Worm (Caenorhabditis elegans) whole organism, L2 larva: Measurements from ENCODE around the gene gfi-3.

Experiments used
- C34F6.9 ChIP-seq: fragments of 150-350 bp; optimal IDR thresholded peaks from 2 replicates; lab custom pipeline; 2014; ENCODE audit warnings: missing biosample characterization, missing genetic modification characterization
- F13H6.1 ChIP-seq: sonication (generic microtip); optimal IDR thresholded peaks from 2 replicates; lab custom pipeline; 2016; ENCODE audit warnings: missing genetic modification characterization, missing compliant biosample characterization
- R02D3.7 ChIP-seq: fragments of 150-350 bp; optimal IDR thresholded peaks from 2 replicates; lab custom pipeline; 2014; ENCODE audit warnings: missing biosample characterization, missing genetic modification characterization
- Y55F3AM.14 ChIP-seq: fragments of 200-800 bp; sonication (Bioruptor generic); optimal IDR thresholded peaks from 2 replicates; lab custom pipeline; 2018; ENCODE audit warnings: mild to moderate bottlenecking, missing genetic modification characterization, missing compliant biosample characterization
- ZK546.5 ChIP-seq: sonication (generic microtip); optimal IDR thresholded peaks from 2 replicates; lab custom pipeline; 2017; ENCODE audit warnings: missing biosample characterization, missing genetic modification characterization
- alr-1 ChIP-seq: fragments of 150-350 bp; optimal IDR thresholded peaks from 2 replicates; lab custom pipeline; 2014; ENCODE audit warnings: missing biosample characterization, missing genetic modification characterization
- aly-2 ChIP-seq: fragments of 150-350 bp; optimal IDR thresholded peaks from 2 replicates; lab custom pipeline; 2014; ENCODE audit warnings: missing biosample characterization, missing genetic modification characterization
- ama-1 ChIP-seq: fragments of 150-350 bp; optimal IDR thresholded peaks from 2 replicates; lab custom pipeline; 2018; ENCODE audit warnings: inconsistent platforms
- blmp-1 ChIP-seq: sonication (generic microtip); optimal IDR thresholded peaks from 2 replicates; lab custom pipeline; 2017; ENCODE audit warnings: missing genetic modification characterization, mild to moderate bottlenecking, missing compliant biosample characterization, antibody characterized with exemption, moderate library complexity; ENCODE audit not compliant: insufficient read depth
- ceh-16 ChIP-seq: fragments of 150-350 bp; optimal IDR thresholded peaks from 2 replicates; lab custom pipeline; 2014; ENCODE audit warnings: missing biosample characterization, missing genetic modification characterization
- ceh-82 ChIP-seq: fragments of 150-350 bp; optimal IDR thresholded peaks from 2 replicates; lab custom pipeline; 2014; ENCODE audit warnings: missing biosample characterization, missing genetic modification characterization
- crh-2 ChIP-seq: sonication (generic microtip); optimal IDR thresholded peaks from 2 replicates; lab custom pipeline; 2017; ENCODE audit warnings: missing biosample characterization, missing genetic modification characterization
- dmd-4 ChIP-seq: sonication (generic microtip); optimal IDR thresholded peaks from 2 replicates; lab custom pipeline; 2017; ENCODE audit warnings: missing biosample characterization, missing genetic modification characterization
- egl-27 ChIP-seq: sonication (generic microtip); optimal IDR thresholded peaks from 3 replicates; lab custom pipeline; 2017; ENCODE audit warnings: missing biosample characterization, missing genetic modification reagents, missing genetic modification characterization
- elt-1 ChIP-seq: fragments of 150-350 bp; optimal IDR thresholded peaks from 2 replicates; lab custom pipeline; 2014; ENCODE audit warnings: missing biosample characterization, missing genetic modification characterization
- elt-3 ChIP-seq: sonication (generic microtip); optimal IDR thresholded peaks from 2 replicates; lab custom pipeline; 2017; ENCODE audit warnings: missing biosample characterization, missing genetic modification characterization
- fos-1 ChIP-seq: fragments of 150-350 bp; optimal IDR thresholded peaks from 2 replicates; lab custom pipeline; 2014; ENCODE audit warnings: missing biosample characterization, missing genetic modification characterization
- gmeb-1 ChIP-seq: fragments of 150-350 bp; optimal IDR thresholded peaks from 2 replicates; lab custom pipeline; 2014; ENCODE audit warnings: missing biosample characterization, missing genetic modification characterization
- lin-11 ChIP-seq: fragments of 150-350 bp; sonication (generic microtip); optimal IDR thresholded peaks from 2 replicates; lab custom pipeline; 2014; ENCODE audit warnings: missing biosample characterization, missing genetic modification characterization, inconsistent platforms, mixed read lengths
- lin-13 ChIP-seq: fragments of 150-350 bp; optimal IDR thresholded peaks from 2 replicates; lab custom pipeline; 2014; ENCODE audit warnings: missing biosample characterization, missing genetic modification reagents, missing genetic modification characterization
- lin-39 ChIP-seq: fragments of 150-350 bp; optimal IDR thresholded peaks from 2 replicates; lab custom pipeline; 2014; ENCODE audit warnings: missing biosample characterization, missing genetic modification reagents, missing genetic modification characterization
- lsy-2 ChIP-seq, 2 experiments: fragments of 150-350 bp in 1 of 2; sonication (generic microtip) in 1 of 2; optimal IDR thresholded peaks; 2 replicates each; lab custom pipeline; 2014 to 2017; ENCODE audit warnings: missing biosample characterization in 2 of 2, missing genetic modification characterization in 2 of 2
- mab-5 ChIP-seq: fragments of 150-350 bp; optimal IDR thresholded peaks from 2 replicates; lab custom pipeline; 2014; ENCODE audit warnings: missing biosample characterization, missing genetic modification characterization
- mbf-1 ChIP-seq: sonication (generic microtip); optimal IDR thresholded peaks from 2 replicates; lab custom pipeline; 2017; ENCODE audit warnings: missing biosample characterization, missing genetic modification characterization
- mdl-1 ChIP-seq, 2 experiments: fragments of 150-350 bp in 1 of 2; sonication (generic microtip) in 1 of 2; optimal IDR thresholded peaks; 2 replicates each; lab custom pipeline; 2017; ENCODE audit warnings: missing biosample characterization in 2 of 2, missing genetic modification characterization in 2 of 2
- nhr-10 ChIP-seq: sonication (generic microtip); optimal IDR thresholded peaks from 2 replicates; lab custom pipeline; 2017; ENCODE audit warnings: missing biosample characterization, missing genetic modification characterization
- nhr-11 ChIP-seq: fragments of 150-350 bp; optimal IDR thresholded peaks from 2 replicates; lab custom pipeline; 2014; ENCODE audit warnings: missing biosample characterization, missing genetic modification characterization
- nhr-12 ChIP-seq: fragments of 150-350 bp; optimal IDR thresholded peaks from 2 replicates; lab custom pipeline; 2014; ENCODE audit warnings: missing biosample characterization, missing genetic modification characterization
- nhr-129 ChIP-seq: fragments of 150-350 bp; optimal IDR thresholded peaks from 2 replicates; lab custom pipeline; 2014; ENCODE audit warnings: missing biosample characterization, missing genetic modification characterization
- nhr-21 ChIP-seq: fragments of 150-350 bp; optimal IDR thresholded peaks from 2 replicates; lab custom pipeline; 2014; ENCODE audit warnings: missing biosample characterization, missing genetic modification characterization
- nhr-23 ChIP-seq: fragments of 150-350 bp; optimal IDR thresholded peaks from 2 replicates; lab custom pipeline; 2014; ENCODE audit warnings: missing biosample characterization, missing genetic modification reagents, missing genetic modification characterization
- nhr-237 ChIP-seq: fragments of 150-350 bp; optimal IDR thresholded peaks from 2 replicates; lab custom pipeline; 2014; ENCODE audit warnings: missing biosample characterization, missing genetic modification characterization
- nhr-25 ChIP-seq: fragments of 150-350 bp; sonication (generic microtip); optimal IDR thresholded peaks from 3 replicates; lab custom pipeline; 2014; ENCODE audit warnings: missing biosample characterization, missing genetic modification characterization
- nhr-6 ChIP-seq: fragments of 150-350 bp; optimal IDR thresholded peaks from 2 replicates; lab custom pipeline; 2014; ENCODE audit warnings: missing biosample characterization, missing genetic modification characterization
- nhr-77 ChIP-seq: fragments of 150-350 bp; optimal IDR thresholded peaks from 2 replicates; lab custom pipeline; 2014; ENCODE audit warnings: missing biosample characterization, missing genetic modification characterization
- peb-1 ChIP-seq: fragments of 150-350 bp; optimal IDR thresholded peaks from 2 replicates; lab custom pipeline; 2014; ENCODE audit warnings: missing biosample characterization, missing genetic modification characterization
- sem-4 ChIP-seq: fragments of 150-350 bp; optimal IDR thresholded peaks from 2 replicates; lab custom pipeline; 2014; ENCODE audit warnings: missing biosample characterization, missing genetic modification reagents, missing genetic modification characterization
- skn-1 ChIP-seq: sonication (generic microtip); optimal IDR thresholded peaks from 2 replicates; lab custom pipeline; 2017; ENCODE audit warnings: missing biosample characterization, missing genetic modification characterization
- sma-3 ChIP-seq: sonication (generic microtip); optimal IDR thresholded peaks from 2 replicates; lab custom pipeline; 2016; ENCODE audit warnings: missing genetic modification reagents, missing genetic modification characterization, missing compliant biosample characterization
- sma-9 ChIP-seq, 2 experiments: fragments of 150-350 bp in 1 of 2; sonication (generic microtip) in 1 of 2; optimal IDR thresholded peaks; 2 replicates each; lab custom pipeline; 2014 to 2016; ENCODE audit warnings: missing genetic modification characterization in 2 of 2, mild to moderate bottlenecking in 1 of 2, missing biosample characterization in 1 of 2, missing compliant biosample characterization in 1 of 2, missing genetic modification reagents in 1 of 2, moderate library complexity in 1 of 2
- snpc-4 ChIP-seq: fragments of 150-350 bp; optimal IDR thresholded peaks from 2 replicates; lab custom pipeline; 2014; ENCODE audit warnings: missing biosample characterization, missing genetic modification characterization
- unc-39 ChIP-seq: fragments of 150-350 bp; optimal IDR thresholded peaks from 2 replicates; lab custom pipeline; 2014; ENCODE audit warnings: missing biosample characterization, missing genetic modification characterization
- unc-55 ChIP-seq: fragments of 150-350 bp; sonication (generic microtip); optimal IDR thresholded peaks from 3 replicates; lab custom pipeline; 2014; ENCODE audit warnings: missing biosample characterization, missing genetic modification reagents, missing genetic modification characterization
- unc-62 ChIP-seq: fragments of 150-350 bp; optimal IDR thresholded peaks from 2 replicates; lab custom pipeline; 2014; ENCODE audit warnings: missing biosample characterization, missing genetic modification reagents, missing genetic modification characterization
- zag-1 ChIP-seq: fragments of 150-350 bp; optimal IDR thresholded peaks from 2 replicates; lab custom pipeline; 2014; ENCODE audit warnings: missing biosample characterization, missing genetic modification characterization
- ztf-1 ChIP-seq: fragments of 200-800 bp; sonication (Bioruptor generic); conservative IDR thresholded peaks from 2 replicates; pipeline ENCODE4 v1.3.6; 2022; ENCODE audit warnings: missing genetic modification characterization, missing compliant biosample characterization
- ztf-11 ChIP-seq: sonication (generic microtip); optimal IDR thresholded peaks from 2 replicates; lab custom pipeline; 2017; ENCODE audit warnings: missing biosample characterization, missing genetic modification characterization
- ztf-4 ChIP-seq: fragments of 150-350 bp; optimal IDR thresholded peaks from 2 replicates; lab custom pipeline; 2014; ENCODE audit warnings: missing biosample characterization, missing genetic modification characterization

gfi-3 gene

ce11 chrX:14503282-14503681 is 22.9 kb downstream of the gfi-3 start:
- TF ChIP-seq unc-39 (tag; lab: Kevin White, UChicago), result no peak
- no peak for TF ChIP-seq aly-2 (tag; lab: Kevin White, UChicago)
- TF ChIP-seq R02D3.7 (tag; lab: Kevin White, UChicago), result no peak
- no peak for TF ChIP-seq crh-2 (tag; lab: Kevin White, UChicago)
- no peak for TF ChIP-seq dmd-4 (tag; lab: Kevin White, UChicago)
- peak; percentile 20 for TF ChIP-seq fos-1 (tag; lab: Kevin White, UChicago)
- no peak for TF ChIP-seq elt-3 (tag; lab: Kevin White, UChicago)
- TF ChIP-seq lsy-2 (tag; optimal IDR thresholded peaks at IDR 0.05; lab: Kevin White, UChicago), result peak in 1 of 2 experiments; percentile 44
- no peak for TF ChIP-seq skn-1 (tag; lab: Kevin White, UChicago)
- peak; percentile 69 for TF ChIP-seq F13H6.1 (tag; lab: Kevin White, UChicago)
- TF ChIP-seq Y55F3AM.14 (GFP tag; lab: Kevin White, UChicago), result no peak
- TF ChIP-seq C34F6.9, result peak; percentile 10
- no peak for TF ChIP-seq ztf-11
- no peak for TF ChIP-seq unc-62 (GFP tag; lab: Kevin White, UChicago)
- TF ChIP-seq ZK546.5 (tag; lab: Kevin White, UChicago), result no peak
- no peak for TF ChIP-seq lin-39 (tag; lab: Kevin White, UChicago)
- TF ChIP-seq sem-4 (tag; lab: Kevin White, UChicago), result peak; percentile 75
- TF ChIP-seq snpc-4, result no peak
- TF ChIP-seq nhr-21, result peak; percentile 63
- no peak for TF ChIP-seq alr-1 (tag; lab: Kevin White, UChicago)
- TF ChIP-seq ztf-4 (tag; lab: Kevin White, UChicago), result no peak
- no peak for TF ChIP-seq nhr-11 (tag; lab: Kevin White, UChicago)
- TF ChIP-seq nhr-237 (tag; lab: Kevin White, UChicago), result no peak
- TF ChIP-seq mdl-1 (tag; optimal IDR thresholded peaks at IDR 0.05; lab: Kevin White, UChicago), result no peak
- no peak for TF ChIP-seq gmeb-1
- peak; percentile 23 for TF ChIP-seq mab-5 (tag; lab: Kevin White, UChicago)
- TF ChIP-seq nhr-25 (tag; lab: Kevin White, UChicago), result peak; percentile 33
- TF ChIP-seq blmp-1, result peak; percentile 4
- no peak for TF ChIP-seq nhr-12 (tag; lab: Kevin White, UChicago)
- TF ChIP-seq lin-11 (tag; lab: Kevin White, UChicago), result no peak
- no peak for TF ChIP-seq egl-27 (tag; lab: Kevin White, UChicago)
- TF ChIP-seq peb-1 (tag; lab: Kevin White, UChicago), result no peak
- no peak for TF ChIP-seq ceh-16
- no peak for TF ChIP-seq nhr-6 (tag; lab: Kevin White, UChicago)
- TF ChIP-seq nhr-77 (tag; lab: Kevin White, UChicago), result no peak
- no peak for TF ChIP-seq nhr-23
- TF ChIP-seq sma-3 (GFP tag; lab: Kevin White, UChicago), result peak; percentile 63
- no peak for TF ChIP-seq nhr-10
- peak; percentile 90 for TF ChIP-seq sma-9 (GFP tag; optimal IDR thresholded peaks at IDR 0.05; lab: Kevin White, UChicago)
- no peak for TF ChIP-seq sma-9 (tag; optimal IDR thresholded peaks at IDR 0.05; lab: Kevin White, UChicago)
- no peak for TF ChIP-seq lin-13 (GFP tag; lab: Kevin White, UChicago)
- TF ChIP-seq nhr-129 (tag; lab: Kevin White, UChicago), result peak; percentile 52
- no peak for TF ChIP-seq elt-1 (tag; lab: Kevin White, UChicago)
- no peak for TF ChIP-seq ztf-1 (GFP tag; lab: Robert Waterston, UW)
- TF ChIP-seq ama-1 (lab: Kevin White, UChicago), result no peak
- TF ChIP-seq zag-1, result no peak
- no peak for TF ChIP-seq unc-55 (GFP tag; lab: Kevin White, UChicago)
- TF ChIP-seq mbf-1 (tag; lab: Kevin White, UChicago), result no peak
- no peak for TF ChIP-seq ceh-82
